Fruit fly (Drosophila melanogaster): ENCODE results near the gene Cpr72Ea.

dm6 chr3L:16368199-16368598, 5.8 kb downstream of the Cpr72Ea start, which contains the start of gene CG4842:
- TF ChIP-seq CG32264 (GFP tag; optimal IDR thresholded peaks at IDR 0.05) (no peak), psq (GFP tag; optimal IDR thresholded peaks at IDR 0.05) (no peak), usp (GFP tag; optimal IDR thresholded peaks at IDR 0.05) (no peak), tai (GFP tag; optimal IDR thresholded peaks at IDR 0.05) (no peak), h (GFP tag; optimal IDR thresholded peaks at IDR 0.05) (no peak), brk (GFP tag; optimal IDR thresholded peaks at IDR 0.05) (no peak)
